Fruit fly (Drosophila melanogaster) Kc167 (cell line): Measurements from ENCODE around the gene CG6041.

Source experiments
- Myc ChIP-seq: fragments of >200 bp; optimal IDR thresholded peaks from 2 replicates; lab custom pipeline; 2017; ENCODE audit warnings: missing external identifiers
- Sin3A ChIP-seq: fragments of >200 bp; optimal IDR thresholded peaks from 2 replicates; lab custom pipeline; 2018; ENCODE audit warnings: missing external identifiers
- h ChIP-seq: fragments of >200 bp; optimal IDR thresholded peaks from 3 replicates; lab custom pipeline; 2018; ENCODE audit warnings: missing external identifiers
- insv ChIP-seq: fragments of >200 bp; optimal IDR thresholded peaks from 3 replicates; lab custom pipeline; 2018; ENCODE audit warnings: missing external identifiers
- psq ChIP-seq: fragments of >200 bp; optimal IDR thresholded peaks from 2 replicates; lab custom pipeline; 2017; ENCODE audit warnings: missing external identifiers
- ttk ChIP-seq: sonication (Bioruptor generic); optimal IDR thresholded peaks from 2 replicates; lab custom pipeline; 2017; ENCODE audit warnings: missing external identifiers

Gene CG6041

DNA sequence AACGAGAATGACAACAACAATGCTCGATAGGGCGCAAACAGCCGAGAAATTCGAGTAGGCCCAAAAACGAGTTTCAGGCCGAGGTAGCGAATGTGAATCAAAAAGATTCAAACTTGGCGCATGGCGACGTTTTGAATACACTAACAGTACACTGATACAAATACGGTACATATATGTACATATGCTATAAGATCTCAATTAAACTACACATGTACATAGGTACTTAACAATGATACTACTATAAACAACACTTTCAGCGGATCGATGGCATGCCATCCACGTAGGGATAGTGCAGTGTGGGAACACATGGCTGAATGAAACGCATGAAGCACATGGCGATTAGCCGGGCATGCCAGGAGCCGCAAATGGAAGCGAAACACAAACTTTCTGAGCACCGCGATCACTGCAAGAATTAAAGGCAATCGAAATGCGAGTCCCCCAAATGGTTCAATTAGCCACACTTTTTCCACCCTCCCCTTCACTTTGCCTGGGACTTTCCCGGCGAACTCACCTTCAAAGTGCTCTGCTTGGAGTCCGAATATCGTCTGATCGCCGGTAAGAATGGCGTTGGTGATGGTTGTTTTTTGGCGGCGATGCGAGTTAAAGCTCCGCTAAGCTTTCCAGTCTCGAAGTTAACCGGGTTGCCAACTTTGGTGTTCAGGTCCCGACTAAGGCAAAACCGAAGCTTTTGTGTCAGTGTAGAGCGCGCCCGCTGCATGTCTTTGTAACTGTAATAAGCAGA is 32.0 kb upstream of the CG6041 start:
- no peak for TF ChIP-seq insv (lab: Kevin White, UChicago)
- no peak for TF ChIP-seq psq (lab: Kevin White, UChicago)
- no peak for TF ChIP-seq ttk (lab: Kevin White, UChicago)
- TF ChIP-seq Myc (lab: Kevin White, UChicago), result no peak
- no peak for TF ChIP-seq h (lab: Kevin White, UChicago)
- no peak for TF ChIP-seq Sin3A (lab: Kevin White, UChicago)

DNA sequence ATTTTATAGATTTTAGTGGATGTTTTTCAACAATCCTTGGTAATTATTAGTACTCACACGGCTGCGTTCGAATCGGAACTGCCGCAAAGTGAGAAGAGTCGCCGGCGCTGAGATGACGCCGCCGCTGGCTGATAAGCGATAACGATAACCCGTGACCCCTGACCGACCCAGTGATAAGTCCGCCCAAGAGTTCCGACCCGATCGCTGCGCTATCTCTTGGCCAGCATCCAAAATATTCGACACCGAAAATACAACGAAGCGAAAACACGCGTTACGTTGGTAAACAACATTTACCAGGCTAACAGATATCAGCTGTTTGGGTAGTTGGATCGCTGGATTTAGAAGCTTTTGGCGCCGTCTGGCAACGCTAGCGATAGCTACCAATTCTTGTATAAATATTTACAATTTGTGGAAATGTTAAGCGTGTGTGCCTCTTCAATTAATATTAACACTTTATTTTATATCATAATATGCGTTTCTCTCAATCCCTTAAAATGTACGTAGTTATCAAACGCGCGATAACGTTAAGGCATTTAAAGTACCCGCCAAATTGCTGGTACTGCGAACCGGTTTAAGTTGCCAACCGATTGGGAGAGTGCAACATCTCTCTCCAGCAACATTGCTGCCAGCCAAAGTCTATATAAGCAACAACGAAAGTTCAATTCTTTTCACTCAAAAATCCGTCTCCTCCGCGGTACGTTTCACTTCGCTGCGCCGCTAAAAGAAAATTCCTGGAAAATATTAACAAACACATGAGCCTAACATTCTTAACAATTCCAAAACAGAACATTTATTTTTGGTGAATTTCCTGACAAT is 31.3 kb upstream of the CG6041 start, which contains the start of the genes Shmt and CG3726:
TSS of gene Shmt (minus strand) at position 304 of the 816 bp plus-strand sequence.
TSS of gene CG3726 (plus strand) at position 604 of the 816 bp plus-strand sequence.
- TF ChIP-seq psq (lab: Kevin White, UChicago) (no peak), h (lab: Kevin White, UChicago) (no peak), insv (lab: Kevin White, UChicago) (no peak), ttk (lab: Kevin White, UChicago) (no peak), Sin3A (lab: Kevin White, UChicago) (no peak), Myc (lab: Kevin White, UChicago) (no peak)

DNA sequence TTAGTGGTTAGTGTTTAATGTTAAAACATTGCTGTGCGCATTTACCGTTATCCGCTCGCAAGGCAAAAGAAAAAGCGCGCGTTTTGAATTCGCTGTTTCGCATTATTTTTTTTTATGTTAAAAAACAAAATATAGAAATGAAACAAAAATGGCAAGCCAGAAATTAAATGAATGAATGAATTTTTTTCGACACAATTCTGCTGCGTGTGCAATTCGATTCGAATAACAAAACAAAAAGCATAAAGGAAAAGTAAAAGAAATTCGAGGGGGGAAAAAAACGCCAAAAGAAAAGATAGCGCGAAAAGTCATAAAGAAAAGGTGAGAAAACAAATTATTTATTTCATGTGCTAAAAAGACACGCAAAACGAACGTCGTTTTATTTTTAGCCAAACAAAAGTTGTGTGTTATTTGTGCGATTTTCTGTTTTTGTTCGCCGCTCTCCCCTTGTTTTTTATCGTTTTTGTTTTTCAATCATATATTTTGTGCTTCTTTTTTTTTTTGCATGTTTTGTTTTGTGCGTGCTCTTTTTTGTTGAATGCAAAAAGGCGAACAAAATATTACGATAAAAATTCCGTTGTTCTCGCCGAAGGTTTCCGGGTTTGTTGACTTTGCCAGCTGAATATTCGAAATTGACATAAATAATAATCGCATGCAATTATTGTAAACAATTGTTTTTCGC is 30.5 kb upstream of the CG6041 start:
- TF ChIP-seq Sin3A (lab: Kevin White, UChicago) (no peak), psq (lab: Kevin White, UChicago) (no peak), h (lab: Kevin White, UChicago) (no peak), insv (lab: Kevin White, UChicago) (no peak), Myc (lab: Kevin White, UChicago) (no peak), ttk (lab: Kevin White, UChicago) (no peak)

- TF ChIP-seq Sin3A (lab: Kevin White, UChicago) (no peak), psq (lab: Kevin White, UChicago) (peak; percentile 96), insv (lab: Kevin White, UChicago) (peak; percentile 56), Myc (lab: Kevin White, UChicago) (no peak), h (lab: Kevin White, UChicago) (peak; percentile 72), ttk (lab: Kevin White, UChicago) (no peak)
Observed at dm6 chrX:5918499-5919126, 29.3 kb upstream of the CG6041 start.

DNA sequence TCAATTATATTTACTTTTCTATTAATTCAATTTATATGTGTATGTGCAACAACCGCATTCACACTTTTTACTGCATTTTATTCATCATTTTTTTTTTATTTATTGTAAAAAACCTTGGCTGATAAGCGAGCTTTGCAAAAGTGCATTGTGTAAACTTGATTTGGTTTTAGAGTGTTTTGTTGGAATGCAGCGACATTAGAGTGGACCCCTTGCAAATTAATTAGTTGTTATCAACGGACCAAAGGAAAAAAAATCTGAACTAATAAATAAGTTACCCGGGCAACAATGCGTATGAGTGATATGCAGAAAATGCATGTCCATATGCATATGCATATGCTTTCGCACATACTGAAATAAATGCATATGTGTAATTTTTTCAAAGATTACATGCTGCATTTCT is 27.0 kb upstream of the CG6041 start:
- TF ChIP-seq psq (lab: Kevin White, UChicago), result no peak
- no peak for TF ChIP-seq insv (lab: Kevin White, UChicago)
- no peak for TF ChIP-seq ttk (lab: Kevin White, UChicago)
- TF ChIP-seq h (lab: Kevin White, UChicago), result no peak
- TF ChIP-seq Sin3A (lab: Kevin White, UChicago), result no peak
- TF ChIP-seq Myc (lab: Kevin White, UChicago), result no peak

dm6 chrX:5922057-5922456 is 25.9 kb upstream of the CG6041 start:
- no peak for TF ChIP-seq Sin3A (lab: Kevin White, UChicago)
- TF ChIP-seq h (lab: Kevin White, UChicago), result no peak
- TF ChIP-seq insv (lab: Kevin White, UChicago), result no peak
- TF ChIP-seq ttk (lab: Kevin White, UChicago), result no peak
- TF ChIP-seq psq (lab: Kevin White, UChicago), result no peak
- TF ChIP-seq Myc (lab: Kevin White, UChicago), result no peak

DNA sequence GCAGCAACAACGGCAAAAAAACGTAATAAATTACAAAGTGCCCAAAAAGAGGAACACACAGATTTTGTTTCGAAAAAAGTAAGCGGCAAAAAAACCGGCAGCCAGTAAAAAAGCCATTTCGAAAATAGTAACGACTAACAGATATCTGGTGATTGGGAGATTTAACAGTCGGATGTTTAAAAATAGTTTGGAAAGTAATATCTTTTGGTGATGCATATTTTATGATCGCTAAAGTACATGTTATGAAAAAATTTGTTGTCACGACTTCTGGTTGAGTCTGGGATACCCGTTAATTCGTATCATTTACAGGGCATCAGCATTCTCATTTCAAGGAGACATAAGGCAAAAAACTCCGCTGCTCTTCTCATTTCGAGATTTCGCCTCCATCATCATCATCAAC is 24.8 kb upstream of the CG6041 start:
- no peak for TF ChIP-seq ttk (lab: Kevin White, UChicago)
- no peak for TF ChIP-seq h (lab: Kevin White, UChicago)
- TF ChIP-seq psq (lab: Kevin White, UChicago), result no peak
- TF ChIP-seq insv (lab: Kevin White, UChicago), result no peak
- TF ChIP-seq Myc (lab: Kevin White, UChicago), result no peak
- TF ChIP-seq Sin3A (lab: Kevin White, UChicago), result no peak

DNA sequence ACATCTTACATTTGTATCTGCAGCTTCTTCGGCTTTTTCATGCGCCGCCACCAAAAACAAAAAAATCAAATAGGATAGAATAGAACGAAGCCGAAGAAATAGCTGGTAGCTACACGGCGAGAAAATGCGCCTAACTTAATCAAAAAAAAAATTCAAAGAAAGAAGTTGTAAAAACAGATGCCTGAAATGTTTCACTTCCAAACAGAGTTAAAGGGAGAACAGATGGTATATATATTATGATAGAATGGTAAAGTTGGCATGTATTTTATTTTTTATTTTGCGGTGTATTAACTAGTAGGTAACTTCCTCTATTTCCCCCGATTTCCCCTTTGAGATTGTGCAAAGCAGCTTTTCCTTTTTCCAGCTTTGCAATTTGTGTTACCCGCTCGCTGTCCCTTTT is 23.6 kb upstream of the CG6041 start:
- TF ChIP-seq h (lab: Kevin White, UChicago) (no peak), ttk (lab: Kevin White, UChicago) (no peak), Sin3A (lab: Kevin White, UChicago) (no peak), insv (lab: Kevin White, UChicago) (no peak), Myc (lab: Kevin White, UChicago) (no peak), psq (lab: Kevin White, UChicago) (no peak)

DNA sequence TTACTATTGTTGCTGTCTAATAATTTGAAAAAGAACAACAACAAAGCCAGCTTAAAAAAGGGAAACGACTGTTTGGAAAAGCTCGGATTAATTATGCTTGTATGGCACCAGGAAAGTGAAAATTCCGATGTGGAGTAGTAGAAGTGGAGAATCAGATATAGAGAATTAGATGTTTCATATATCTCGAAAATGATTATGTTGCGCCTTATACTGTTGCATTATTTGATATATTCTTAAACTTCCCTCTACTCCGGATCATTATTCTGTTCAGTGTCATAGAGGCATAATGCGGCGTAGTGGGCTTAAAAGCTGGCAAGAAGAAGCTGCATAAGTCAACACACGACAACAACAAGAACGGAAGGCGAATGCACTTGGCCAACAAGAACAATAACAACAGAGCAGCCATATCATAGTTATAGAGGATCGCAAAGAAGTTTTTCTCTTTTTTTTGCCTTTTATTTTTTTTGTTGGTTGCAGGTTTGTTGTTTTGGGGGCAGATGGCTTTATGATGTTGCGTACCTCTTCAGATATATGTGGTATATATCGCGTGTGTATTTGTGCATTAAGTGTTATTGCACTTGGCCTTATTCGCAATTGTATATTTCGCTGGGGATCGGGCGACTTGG is 22.1 kb upstream of the CG6041 start:
- TF ChIP-seq psq (lab: Kevin White, UChicago), result no peak
- TF ChIP-seq insv (lab: Kevin White, UChicago), result no peak
- no peak for TF ChIP-seq Myc (lab: Kevin White, UChicago)
- no peak for TF ChIP-seq ttk (lab: Kevin White, UChicago)
- TF ChIP-seq h (lab: Kevin White, UChicago), result no peak
- TF ChIP-seq Sin3A (lab: Kevin White, UChicago), result no peak

dm6 chrX:5926718-5927117 is 21.2 kb upstream of the CG6041 start:
- TF ChIP-seq Myc (lab: Kevin White, UChicago) (no peak), Sin3A (lab: Kevin White, UChicago) (no peak), insv (lab: Kevin White, UChicago) (no peak), h (lab: Kevin White, UChicago) (no peak), ttk (lab: Kevin White, UChicago) (no peak), psq (lab: Kevin White, UChicago) (no peak)
